Worm (Caenorhabditis elegans) whole organism, L3 larva: ENCODE measurements around the gene fbxa-80.

Experiments used
- elt-2 ChIP-seq: sonication (generic microtip); optimal IDR thresholded peaks from 2 replicates; lab custom pipeline; 2016; ENCODE audit warnings: missing genetic modification reagents, mild to moderate bottlenecking, missing genetic modification characterization, missing compliant biosample characterization
- lin-39 ChIP-seq: fragments of 150-350 bp; optimal IDR thresholded peaks from 2 replicates; lab custom pipeline; 2018; ENCODE audit warnings: missing biosample characterization, missing genetic modification reagents, missing genetic modification characterization
- lsy-12 ChIP-seq: sonication (generic microtip); optimal IDR thresholded peaks from 2 replicates; lab custom pipeline; 2016; ENCODE audit warnings: mild to moderate bottlenecking, missing genetic modification characterization, missing compliant biosample characterization
- nhr-23 ChIP-seq: fragments of 150-350 bp; optimal IDR thresholded peaks from 2 replicates; lab custom pipeline; 2014; ENCODE audit warnings: missing biosample characterization, missing genetic modification reagents, missing genetic modification characterization
- nhr-67 ChIP-seq: fragments of 150-350 bp; optimal IDR thresholded peaks from 2 replicates; lab custom pipeline; 2014; ENCODE audit warnings: missing biosample characterization, missing genetic modification characterization
- pha-4 ChIP-seq: fragments of 150-350 bp; optimal IDR thresholded peaks from 2 replicates; lab custom pipeline; 2014; ENCODE audit warnings: missing biosample characterization, missing genetic modification reagents, missing genetic modification characterization
- snpc-4 ChIP-seq: fragments of 150-350 bp; optimal IDR thresholded peaks from 2 replicates; lab custom pipeline; 2014; ENCODE audit warnings: missing biosample characterization, missing genetic modification characterization
- ztf-4 ChIP-seq: fragments of 150-350 bp; optimal IDR thresholded peaks from 2 replicates; lab custom pipeline; 2014; ENCODE audit warnings: missing biosample characterization, missing genetic modification characterization

DNA sequence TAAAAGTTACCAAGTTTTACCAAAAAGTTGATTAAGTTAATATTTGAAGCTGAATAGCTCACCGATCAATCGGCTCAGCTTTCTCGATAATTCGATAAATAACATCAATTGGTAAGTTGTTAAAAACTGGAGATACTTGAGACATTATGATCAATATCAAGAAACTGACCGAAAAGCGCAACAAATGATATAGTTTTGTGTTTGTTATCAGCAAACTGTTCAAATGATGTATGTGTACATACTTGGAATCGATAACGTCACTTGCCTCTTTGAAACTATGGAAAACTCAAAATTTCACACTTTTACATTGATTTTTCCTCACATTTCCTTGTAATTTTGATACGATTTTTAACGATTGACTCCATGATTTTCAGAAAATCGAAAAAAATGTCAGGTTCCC, at the start of gene fbxa-80, which contains the start of gene fbxa-19:
- no peak for TF ChIP-seq ztf-4 (tag; lab: Kevin White, UChicago)
- no peak for TF ChIP-seq nhr-23 (tag; lab: Kevin White, UChicago)
- TF ChIP-seq elt-2 (tag; lab: Kevin White, UChicago) = peak; percentile 70
- no peak for TF ChIP-seq lsy-12 (tag; lab: Kevin White, UChicago)
- no peak for TF ChIP-seq nhr-67 (tag; lab: Kevin White, UChicago)
- no peak for TF ChIP-seq lin-39 (tag; lab: Kevin White, UChicago)
- no peak for TF ChIP-seq snpc-4
- TF ChIP-seq pha-4 (tag; lab: Kevin White, UChicago) = no peak
